Worm (Caenorhabditis elegans) whole organism, dauer: ENCODE results near the gene twk-44.

ENCODE experiments used
- unc-62 ChIP-seq: sonication (generic microtip); optimal IDR thresholded peaks from 2 replicates; lab custom pipeline; 2017; ENCODE audit warnings: missing biosample characterization, missing genetic modification reagents, missing genetic modification characterization

twk-44 gene

ce11 chrX:11603234-11604108, 23.4 kb downstream of the twk-44 start:
- no peak for TF ChIP-seq unc-62 (GFP tag; lab: Kevin White, UChicago)

ce11 chrX:11600488-11601106, 26.3 kb downstream of the twk-44 start:
- no peak for TF ChIP-seq unc-62 (GFP tag; lab: Kevin White, UChicago)

- TF ChIP-seq unc-62 (GFP tag; lab: Kevin White, UChicago) = no peak
Observed at ce11 chrX:11598839-11599238, 28.1 kb downstream of the twk-44 start.

ce11 chrX:11596876-11597275, 30.0 kb downstream of the twk-44 start:
- no peak for TF ChIP-seq unc-62 (GFP tag; lab: Kevin White, UChicago)

ce11 chrX:11592539-11592938, 34.4 kb downstream of the twk-44 start:
- TF ChIP-seq unc-62 (GFP tag; lab: Kevin White, UChicago) = no peak

- TF ChIP-seq unc-62 (GFP tag; lab: Kevin White, UChicago) = no peak
Observed at ce11 chrX:11591620-11592019, 35.3 kb downstream of the twk-44 start, which contains the start of gene F52D10.2. Gene F52D10.2 (minus strand): TSS chrX:11591720.

- no peak for TF ChIP-seq unc-62 (GFP tag; lab: Kevin White, UChicago)
Observed at ce11 chrX:11590545-11590944, 36.4 kb downstream of the twk-44 start.

- TF ChIP-seq unc-62 (GFP tag; lab: Kevin White, UChicago) = no peak
Observed at ce11 chrX:11585894-11586293, 41.0 kb downstream of the twk-44 start.

ce11 chrX:11585375-11585774, 41.5 kb downstream of the twk-44 start, which contains the start of gene abts-2:
Gene abts-2 (plus strand): TSS chrX:11585675.
- TF ChIP-seq unc-62 (GFP tag; lab: Kevin White, UChicago) = no peak

- TF ChIP-seq unc-62 (GFP tag; lab: Kevin White, UChicago) = no peak
Observed at ce11 chrX:11576429-11577088, 50.4 kb downstream of the twk-44 start.

ce11 chrX:11574167-11574566, 52.7 kb downstream of the twk-44 start:
- TF ChIP-seq unc-62 (GFP tag; lab: Kevin White, UChicago) = no peak
